Worm (Caenorhabditis elegans): ENCODE measurements around the gene T28A11.13.

DNA sequence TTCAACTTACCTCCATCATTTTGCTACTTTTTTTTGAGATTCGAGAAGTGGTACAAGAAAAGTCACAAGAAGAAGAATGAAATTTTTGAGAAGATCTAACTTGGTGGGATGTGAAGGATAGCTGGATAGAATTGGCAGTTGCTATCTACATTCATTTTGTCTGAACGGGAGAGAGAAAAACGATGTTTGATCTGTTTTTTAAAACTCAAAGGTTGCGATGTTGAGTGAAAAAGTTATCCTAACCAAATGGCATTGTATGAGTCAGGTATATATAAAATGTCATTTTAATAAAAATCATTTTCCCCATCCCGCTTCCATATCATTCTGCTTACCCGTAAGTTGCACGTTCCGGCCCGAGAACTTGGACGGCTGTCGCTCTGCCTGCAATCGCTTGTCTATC, 39.2 kb upstream of the T28A11.13 start, which contains the start of gene F35F10.6:
- TF ChIP-seq unc-62 (GFP tag; optimal IDR thresholded peaks at IDR 0.05 in 1 of 2) = no peak
- TF ChIP-seq unc-62 (tag; optimal IDR thresholded peaks at IDR 0.05) = no peak
- no peak for TF ChIP-seq unc-39 (tag; optimal IDR thresholded peaks at IDR 0.05)
- no peak for TF ChIP-seq pha-4 (GFP tag; IDR thresholded peaks at IDR 0.05)
- no peak for TF ChIP-seq pha-4 (tag; optimal IDR thresholded peaks at IDR 0.05)
- no peak for TF ChIP-seq mep-1 (tag; optimal IDR thresholded peaks at IDR 0.05)
- TF ChIP-seq mdl-1 (tag; optimal IDR thresholded peaks at IDR 0.05) = no peak
- no peak for TF ChIP-seq lin-39 (tag; optimal IDR thresholded peaks at IDR 0.05)

Measured in whole organism, L4 larva.